Worm (Caenorhabditis elegans): Measurements from ENCODE around the gene F16G10.11.

Gene F16G10.11

DNA sequence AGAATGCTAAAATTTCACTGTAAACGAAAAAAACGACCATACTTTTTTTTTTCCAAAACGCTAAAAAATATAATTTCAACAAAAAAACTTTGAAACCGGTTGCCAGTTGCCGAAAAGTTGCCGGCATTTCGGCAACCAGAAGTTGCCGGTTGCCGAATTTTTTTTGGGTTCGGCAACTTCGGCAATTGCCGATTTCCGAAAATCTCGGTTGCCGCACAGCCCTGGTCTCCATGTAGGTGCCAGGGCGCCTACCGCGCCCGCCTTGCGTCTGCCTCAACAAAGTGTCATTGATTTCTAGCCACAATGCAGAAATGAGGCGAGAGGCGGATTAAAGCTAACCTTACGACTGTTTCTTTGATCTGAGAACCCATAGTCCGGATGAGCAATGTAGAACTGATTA lies 17.4 kb upstream of the F16G10.11 start:
- no peak for TF ChIP-seq fkh-10 (GFP tag; optimal IDR thresholded peaks at IDR 0.05)
- no peak for TF ChIP-seq K09A11.1 (tag; optimal IDR thresholded peaks at IDR 0.05; ENCODE audit: insufficient read depth)
- no peak for TF ChIP-seq tbx-2 (tag; optimal IDR thresholded peaks at IDR 0.05)
- no peak for TF ChIP-seq zip-5 (tag; optimal IDR thresholded peaks at IDR 0.05)
- no peak for TF ChIP-seq pax-1 (tag; optimal IDR thresholded peaks at IDR 0.05)
- TF ChIP-seq ceh-2 (tag; optimal IDR thresholded peaks at IDR 0.05) = no peak
- TF ChIP-seq odd-2 (tag; optimal IDR thresholded peaks at IDR 0.05) = no peak
- no peak for TF ChIP-seq hlh-6 (tag; optimal IDR thresholded peaks at IDR 0.05)
- TF ChIP-seq fkh-6 (tag; optimal IDR thresholded peaks at IDR 0.05) = no peak
- no peak for TF ChIP-seq T23F11.4 (GFP tag; optimal IDR thresholded peaks at IDR 0.05)
- no peak for TF ChIP-seq tbx-7 (tag; optimal IDR thresholded peaks at IDR 0.05)
- no peak for TF ChIP-seq ceh-18 (tag; optimal IDR thresholded peaks at IDR 0.05)

DNA sequence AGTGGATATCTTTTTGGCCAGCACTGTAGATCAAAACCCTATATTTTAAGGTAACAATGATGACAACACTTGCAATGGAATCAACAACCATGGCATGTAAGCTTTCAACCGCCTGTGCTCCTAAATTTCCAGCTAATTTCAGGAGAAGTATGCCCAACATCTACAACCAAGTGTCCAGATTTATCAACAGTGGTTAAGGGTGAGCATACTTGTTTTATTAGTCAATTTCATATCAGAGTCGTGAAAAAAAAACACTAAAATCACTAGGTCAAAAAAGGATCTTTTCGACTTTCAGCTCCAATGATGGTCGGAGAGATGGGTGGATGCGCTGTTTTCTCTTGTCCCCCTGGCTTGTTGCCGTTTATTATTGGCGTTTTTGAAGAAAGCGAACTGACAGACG lies 10.3 kb upstream of the F16G10.11 start, which contains the start of gene F16G10.1:
Gene F16G10.1 (plus strand): TSS at position 301 of the 400 bp plus-strand sequence.
- no peak for TF ChIP-seq odd-2 (tag; optimal IDR thresholded peaks at IDR 0.05)
- no peak for TF ChIP-seq fax-1 (tag; optimal IDR thresholded peaks at IDR 0.05)
- no peak for TF ChIP-seq tbx-2 (tag; optimal IDR thresholded peaks at IDR 0.05)
- TF ChIP-seq ceh-45 (GFP tag; IDR thresholded peaks at IDR 0.05) = no peak
- TF ChIP-seq elt-2 (tag; optimal IDR thresholded peaks at IDR 0.05) = no peak
- no peak for TF ChIP-seq ets-4 (tag; optimal IDR thresholded peaks at IDR 0.05)
- no peak for TF ChIP-seq unc-86 (tag; optimal IDR thresholded peaks at IDR 0.05)
- TF ChIP-seq sdc-2 (tag; optimal IDR thresholded peaks at IDR 0.05) = no peak
- no peak for TF ChIP-seq pat-9 (tag; optimal IDR thresholded peaks at IDR 0.05)
- TF ChIP-seq tbx-7 (tag; optimal IDR thresholded peaks at IDR 0.05) = no peak
- TF ChIP-seq elt-4 (tag; optimal IDR thresholded peaks at IDR 0.05) = no peak
- TF ChIP-seq hlh-30 (tag; optimal IDR thresholded peaks at IDR 0.05; ENCODE audit: insufficient read depth) = no peak
- TF ChIP-seq ceh-30 (tag; optimal IDR thresholded peaks at IDR 0.05) = no peak
- no peak for TF ChIP-seq hlh-15 (tag; optimal IDR thresholded peaks at IDR 0.05)
- TF ChIP-seq C08G9.2 (tag; optimal IDR thresholded peaks at IDR 0.05) = no peak

DNA sequence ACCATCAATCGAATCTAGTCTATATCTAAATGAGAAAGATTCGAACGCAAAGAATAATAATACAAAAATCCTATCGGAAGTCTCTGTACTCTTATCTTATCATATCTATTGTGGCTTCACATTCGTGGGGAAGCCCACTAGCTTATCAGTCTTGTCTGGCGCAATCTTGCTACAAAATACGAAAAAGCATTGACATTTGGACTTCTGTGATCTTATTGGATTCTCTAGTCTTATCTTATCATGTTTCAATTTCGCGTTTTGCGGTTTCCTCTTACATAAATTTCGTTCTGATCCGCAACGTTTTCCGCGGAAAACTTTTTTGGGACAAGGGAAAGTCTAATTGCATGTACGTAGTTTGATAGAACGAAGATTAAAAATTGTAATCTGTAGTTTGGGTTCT lies 6.1 kb upstream of the F16G10.11 start:
- TF ChIP-seq ceh-30 (tag; optimal IDR thresholded peaks at IDR 0.05) (no peak), fkh-10 (GFP tag; optimal IDR thresholded peaks at IDR 0.05) (no peak), lin-11 (tag; optimal IDR thresholded peaks at IDR 0.05) (no peak), madf-2 (tag; optimal IDR thresholded peaks at IDR 0.05) (no peak), fax-1 (tag; optimal IDR thresholded peaks at IDR 0.05) (no peak), hlh-6 (tag; optimal IDR thresholded peaks at IDR 0.05) (no peak), elt-4 (tag; optimal IDR thresholded peaks at IDR 0.05) (no peak), eyg-1 (tag; optimal IDR thresholded peaks at IDR 0.05) (no peak), ttx-3 (tag; optimal IDR thresholded peaks at IDR 0.05) (no peak), pqm-1 (tag; optimal IDR thresholded peaks at IDR 0.05) (no peak), pat-9 (tag; optimal IDR thresholded peaks at IDR 0.05) (no peak), C08G9.2 (tag; optimal IDR thresholded peaks at IDR 0.05) (no peak), K09A11.1 (tag; optimal IDR thresholded peaks at IDR 0.05; ENCODE audit: insufficient read depth) (no peak), ztf-16 (tag; optimal IDR thresholded peaks at IDR 0.05) (no peak), hlh-13 (GFP tag; optimal IDR thresholded peaks at IDR 0.05) (no peak), Y22D7AL.16 (tag; optimal IDR thresholded peaks at IDR 0.05) (no peak)

DNA sequence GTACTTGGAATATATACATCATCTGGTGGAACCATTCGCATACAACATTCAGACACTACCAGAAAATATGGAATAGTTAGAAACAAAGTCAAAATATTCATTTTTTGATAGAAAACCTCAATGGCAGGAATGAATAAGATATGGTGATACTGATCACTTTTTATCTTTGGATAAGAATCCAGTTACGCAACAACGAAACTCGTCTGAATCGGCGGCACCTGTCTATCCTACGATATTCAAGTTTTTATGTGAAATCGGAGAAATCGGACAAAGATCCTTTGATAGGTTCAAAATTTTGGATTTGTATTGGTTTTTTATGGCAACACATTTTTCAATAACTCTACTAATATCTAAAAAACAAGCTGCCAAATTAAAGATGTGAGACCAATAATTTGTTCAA lies 5.2 kb upstream of the F16G10.11 start, which contains the start of gene F16G10.14:
Gene F16G10.14 (minus strand): TSS at position 101 of the 400 bp plus-strand sequence.
- TF ChIP-seq fkh-10 (GFP tag; optimal IDR thresholded peaks at IDR 0.05) (no peak), nfya-1 (tag; optimal IDR thresholded peaks at IDR 0.05) (no peak), ceh-2 (tag; optimal IDR thresholded peaks at IDR 0.05) (no peak), pha-4 (tag; optimal IDR thresholded peaks at IDR 0.05) (no peak), ceh-22 (tag; optimal IDR thresholded peaks at IDR 0.05) (no peak), K09A11.1 (tag; optimal IDR thresholded peaks at IDR 0.05; ENCODE audit: insufficient read depth) (no peak), K02D7.2 (tag; optimal IDR thresholded peaks at IDR 0.05) (no peak), pat-9 (tag; optimal IDR thresholded peaks at IDR 0.05) (no peak), pha-2 (tag; optimal IDR thresholded peaks at IDR 0.05) (no peak), tbx-2 (tag; optimal IDR thresholded peaks at IDR 0.05) (no peak), tbx-7 (tag; optimal IDR thresholded peaks at IDR 0.05) (no peak)
